Fruit fly (Drosophila melanogaster) whole organism, prepupa: ENCODE measurements around the gene CtBP.

Experiments used
- CG6163 ChIP-seq: fragments of 200-800 bp; sonication (Bioruptor generic); IDR thresholded peaks from 3 replicates; pipeline ENCODE4 v1.3.6; 2022; ENCODE audit warnings: missing biosample characterization, missing genetic modification characterization
- CG7368 ChIP-seq: fragments of 200-800 bp; sonication (Bioruptor generic); optimal IDR thresholded peaks from 3 replicates; lab custom pipeline; 2016; ENCODE audit warnings: missing biosample characterization, missing genetic modification characterization
- OdsH ChIP-seq: fragments of 200-800 bp; sonication (Bioruptor generic); optimal IDR thresholded peaks from 3 replicates; lab custom pipeline; 2016; ENCODE audit warnings: missing biosample characterization, missing genetic modification characterization
- esn ChIP-seq: fragments of 200-800 bp; sonication (Bioruptor generic); optimal IDR thresholded peaks from 2 replicates; lab custom pipeline; 2016; ENCODE audit warnings: missing biosample characterization, mild to moderate bottlenecking, missing genetic modification characterization, moderate library complexity
- net ChIP-seq: fragments of 200-800 bp; sonication (Bioruptor generic); optimal IDR thresholded peaks from 3 replicates; lab custom pipeline; 2016; ENCODE audit warnings: missing biosample characterization, missing genetic modification characterization
- salr ChIP-seq, 2 experiments: fragments of 200-800 bp; sonication (Bioruptor generic); optimal IDR thresholded peaks; 3 replicates each; lab custom pipeline; 2016 to 2018; ENCODE audit warnings: missing biosample characterization in 2 of 2, missing genetic modification characterization in 2 of 2, mild to moderate bottlenecking in 1 of 2
- svp ChIP-seq: fragments of 200-800 bp; sonication (Bioruptor generic); peaks from one replicate; lab custom pipeline; 2016; ENCODE audit warnings: missing biosample characterization, missing genetic modification characterization

- no peak for TF ChIP-seq svp
- no peak for TF ChIP-seq OdsH (GFP tag; lab: Kevin White, UChicago)
- TF ChIP-seq CG7368 (GFP tag; lab: Kevin White, UChicago), result no peak
- TF ChIP-seq CG6163 (GFP tag; lab: Robert Waterston, UW), result no peak
- no peak for TF ChIP-seq net
- TF ChIP-seq salr (GFP tag; optimal IDR thresholded peaks at IDR 0.05; lab: Kevin White, UChicago), result no peak
- no peak for TF ChIP-seq esn (GFP tag; lab: Kevin White, UChicago)
Observed at dm6 chr3R:13033670-13034069, 22.2 kb downstream of the CtBP start.
